Fruit fly (Drosophila melanogaster): ENCODE results near the gene AIMP2.

dm6 chr3L:15594093-15594653 is 10.7 kb downstream of the AIMP2 start:
- no peak for TF ChIP-seq CG14655 (GFP tag; optimal IDR thresholded peaks at IDR 0.05)
- no peak for TF ChIP-seq CG17806 (tag; optimal IDR thresholded peaks at IDR 0.05)
- TF ChIP-seq rn (GFP tag; IDR thresholded peaks at IDR 0.05), result no peak
